Worm (Caenorhabditis elegans) whole organism, late embryonic: ENCODE data around the gene T08A9.13.
A peak's percentile ranks its signal among the peaks of the same experiment; 100 is the strongest.

Source experiments
- C08G9.2 ChIP-seq: sonication (generic microtip); optimal IDR thresholded peaks from 2 replicates; lab custom pipeline; 2016; ENCODE audit warnings: mild to moderate bottlenecking, missing genetic modification characterization, moderate library complexity, missing compliant biosample characterization
- K02D7.2 ChIP-seq: sonication (generic microtip); optimal IDR thresholded peaks from 2 replicates; lab custom pipeline; 2017; ENCODE audit warnings: mild to moderate bottlenecking, missing genetic modification characterization, missing compliant biosample characterization
- T23F11.4 ChIP-seq: fragments of 200-800 bp; sonication (Bioruptor generic); optimal IDR thresholded peaks from 2 replicates; lab custom pipeline; 2018; ENCODE audit warnings: mild to moderate bottlenecking, missing genetic modification characterization, missing compliant biosample characterization
- Y22D7AL.16 ChIP-seq: sonication (generic microtip); optimal IDR thresholded peaks from 2 replicates; lab custom pipeline; 2016; ENCODE audit warnings: missing genetic modification characterization, missing compliant biosample characterization
- ahr-1 ChIP-seq: sonication (generic microtip); optimal IDR thresholded peaks from 2 replicates; lab custom pipeline; 2016; ENCODE audit warnings: missing genetic modification characterization, missing compliant biosample characterization
- ama-1 ChIP-seq: fragments of 150-350 bp; optimal IDR thresholded peaks from 2 replicates; lab custom pipeline; 2014
- ceh-18 ChIP-seq: sonication (generic microtip); optimal IDR thresholded peaks from 2 replicates; lab custom pipeline; 2016; ENCODE audit warnings: missing genetic modification characterization, missing compliant biosample characterization
- ceh-31 ChIP-seq: sonication (generic microtip); optimal IDR thresholded peaks from 2 replicates; lab custom pipeline; 2016; ENCODE audit warnings: missing genetic modification characterization, missing compliant biosample characterization
- ceh-48 ChIP-seq: sonication (generic microtip); optimal IDR thresholded peaks from 2 replicates; lab custom pipeline; 2016; ENCODE audit warnings: missing genetic modification characterization, inconsistent platforms, missing compliant biosample characterization
- ceh-9 ChIP-seq: sonication (generic microtip); optimal IDR thresholded peaks from 2 replicates; lab custom pipeline; 2016; ENCODE audit warnings: mild to moderate bottlenecking, missing genetic modification characterization, inconsistent platforms, missing compliant biosample characterization
- che-1 ChIP-seq: sonication (generic microtip); optimal IDR thresholded peaks from 2 replicates; lab custom pipeline; 2016; ENCODE audit warnings: mild to moderate bottlenecking, missing genetic modification characterization, missing compliant biosample characterization
- elt-2 ChIP-seq: sonication (generic microtip); optimal IDR thresholded peaks from 2 replicates; lab custom pipeline; 2016; ENCODE audit warnings: missing genetic modification reagents, missing genetic modification characterization, missing compliant biosample characterization
- ets-4 ChIP-seq: sonication (generic microtip); optimal IDR thresholded peaks from 2 replicates; lab custom pipeline; 2016; ENCODE audit warnings: missing genetic modification characterization, missing compliant biosample characterization
- eyg-1 ChIP-seq: sonication (generic microtip); optimal IDR thresholded peaks from 2 replicates; lab custom pipeline; 2016; ENCODE audit warnings: missing genotype, missing genetic modification characterization, missing compliant biosample characterization
- fkh-10 ChIP-seq: fragments of 150-350 bp; optimal IDR thresholded peaks from 2 replicates; lab custom pipeline; 2014; ENCODE audit warnings: missing biosample characterization, missing genetic modification reagents, missing genetic modification characterization
- fkh-6 ChIP-seq: sonication (generic microtip); optimal IDR thresholded peaks from 2 replicates; lab custom pipeline; 2016; ENCODE audit warnings: missing genetic modification characterization, missing compliant biosample characterization
- lin-11 ChIP-seq: fragments of 200-800 bp; sonication (Bioruptor generic); optimal IDR thresholded peaks from 2 replicates; lab custom pipeline; 2018; ENCODE audit warnings: mild to moderate bottlenecking, missing genetic modification characterization, missing compliant biosample characterization
- madf-2 ChIP-seq: sonication (generic microtip); optimal IDR thresholded peaks from 2 replicates; lab custom pipeline; 2017; ENCODE audit warnings: missing genetic modification characterization, missing compliant biosample characterization
- nfya-1 ChIP-seq: sonication (generic microtip); optimal IDR thresholded peaks from 2 replicates; lab custom pipeline; 2017; ENCODE audit warnings: missing genetic modification characterization, mild to moderate bottlenecking, missing compliant biosample characterization, antibody characterized with exemption, moderate library complexity
- pag-3 ChIP-seq: sonication (generic microtip); optimal IDR thresholded peaks from 2 replicates; lab custom pipeline; 2016; ENCODE audit warnings: missing compliant biosample characterization, missing genetic modification characterization, borderline replicate concordance
- pat-9 ChIP-seq: fragments of 200-800 bp; sonication (Bioruptor generic); optimal IDR thresholded peaks from 2 replicates; lab custom pipeline; 2018; ENCODE audit warnings: mild to moderate bottlenecking, missing genetic modification characterization, moderate library complexity, missing compliant biosample characterization
- pax-1 ChIP-seq: fragments of 150-350 bp; optimal IDR thresholded peaks from 2 replicates; lab custom pipeline; 2014; ENCODE audit warnings: missing biosample characterization, missing genetic modification characterization
- ref-2 ChIP-seq: sonication (generic microtip); optimal IDR thresholded peaks from 2 replicates; lab custom pipeline; 2016; ENCODE audit warnings: missing genetic modification characterization, missing compliant biosample characterization
- sdc-2 ChIP-seq: sonication (generic microtip); optimal IDR thresholded peaks from 2 replicates; lab custom pipeline; 2016; ENCODE audit warnings: missing genotype, missing genetic modification characterization, missing compliant biosample characterization
- syd-9 ChIP-seq: sonication (generic microtip); optimal IDR thresholded peaks from 2 replicates; lab custom pipeline; 2016; ENCODE audit warnings: mild to moderate bottlenecking, missing genetic modification characterization, moderate library complexity, missing compliant biosample characterization
- tbx-2 ChIP-seq: sonication (generic microtip); optimal IDR thresholded peaks from 2 replicates; lab custom pipeline; 2016; ENCODE audit warnings: missing genetic modification characterization, missing compliant biosample characterization
- unc-42 ChIP-seq: sonication (generic microtip); optimal IDR thresholded peaks from 2 replicates; lab custom pipeline; 2016; ENCODE audit warnings: missing genotype, missing genetic modification characterization, missing compliant biosample characterization
- unc-55 ChIP-seq: sonication (generic microtip); optimal IDR thresholded peaks from 2 replicates; lab custom pipeline; 2017; ENCODE audit warnings: missing biosample characterization, missing genetic modification reagents, missing genetic modification characterization
- zip-5 ChIP-seq: sonication (generic microtip); optimal IDR thresholded peaks from 2 replicates; lab custom pipeline; 2016; ENCODE audit warnings: missing genetic modification characterization, missing compliant biosample characterization
- ztf-16 ChIP-seq: sonication (generic microtip); optimal IDR thresholded peaks from 2 replicates; lab custom pipeline; 2017; ENCODE audit warnings: missing genetic modification characterization, missing compliant biosample characterization

The T08A9.13 gene

DNA sequence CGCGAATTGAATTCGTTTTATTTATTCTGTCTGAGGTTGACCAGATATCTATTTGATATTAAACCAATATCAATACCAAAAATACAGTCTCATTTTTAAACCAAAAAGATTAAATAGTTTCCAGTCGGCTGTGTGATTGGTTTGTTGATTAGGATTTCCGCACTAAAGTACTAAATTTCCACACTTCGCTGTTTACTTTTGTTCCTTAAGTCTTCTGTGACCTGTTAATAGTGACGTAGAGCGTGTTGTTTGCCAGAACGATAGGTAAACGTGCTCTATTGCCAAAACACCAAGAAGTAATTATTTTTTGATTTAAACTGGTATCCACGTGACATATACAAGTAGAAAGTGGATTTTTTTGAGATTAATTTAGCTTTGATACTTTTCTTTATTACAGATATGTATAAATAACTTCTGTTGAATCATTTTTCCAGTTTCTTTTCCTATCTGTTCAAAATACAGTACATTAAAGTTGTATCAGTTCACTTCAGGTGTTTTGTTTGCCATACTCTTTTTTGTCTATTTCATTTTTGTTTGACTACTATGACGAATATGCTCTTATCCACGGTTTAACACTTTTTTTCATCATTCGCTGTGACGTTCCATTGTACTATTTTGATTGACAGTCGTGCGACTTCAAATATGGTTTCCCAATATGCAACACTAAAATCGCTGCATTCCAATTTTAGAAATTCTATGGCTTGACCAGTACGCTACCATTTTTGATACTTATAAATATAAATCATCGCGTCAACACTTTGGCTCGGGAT is 31.2 kb downstream of the T08A9.13 start:
- TF ChIP-seq ceh-9 (tag; lab: Kevin White, UChicago) (no peak), ceh-18 (tag; lab: Kevin White, UChicago) (no peak), ztf-16 (tag; lab: Kevin White, UChicago) (no peak)

DNA sequence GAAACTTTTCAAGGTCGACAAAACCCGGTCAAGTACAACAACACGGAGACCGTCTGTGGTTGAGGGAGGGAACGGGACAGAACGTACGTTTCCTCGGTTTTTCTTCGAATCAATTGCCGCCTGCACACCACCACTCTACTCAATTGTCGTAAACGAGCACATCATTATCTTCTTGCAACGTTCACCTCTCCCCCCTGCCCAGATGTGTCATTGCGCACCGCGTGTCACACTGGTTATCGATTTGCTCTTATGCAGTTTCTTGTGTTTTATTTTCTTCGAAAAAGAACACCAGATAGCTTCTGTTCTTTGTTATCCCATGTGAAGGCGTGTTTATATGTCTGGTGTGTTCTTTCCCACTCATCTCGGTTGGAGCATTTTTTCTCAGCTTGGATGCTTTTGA is 32.7 kb downstream of the T08A9.13 start:
- TF ChIP-seq sdc-2 (tag; lab: Kevin White, UChicago) (peak; percentile 91), ceh-9 (tag; lab: Kevin White, UChicago) (no peak), ceh-48 (peak; percentile 25), elt-2 (tag; lab: Kevin White, UChicago) (peak; percentile 17)

DNA sequence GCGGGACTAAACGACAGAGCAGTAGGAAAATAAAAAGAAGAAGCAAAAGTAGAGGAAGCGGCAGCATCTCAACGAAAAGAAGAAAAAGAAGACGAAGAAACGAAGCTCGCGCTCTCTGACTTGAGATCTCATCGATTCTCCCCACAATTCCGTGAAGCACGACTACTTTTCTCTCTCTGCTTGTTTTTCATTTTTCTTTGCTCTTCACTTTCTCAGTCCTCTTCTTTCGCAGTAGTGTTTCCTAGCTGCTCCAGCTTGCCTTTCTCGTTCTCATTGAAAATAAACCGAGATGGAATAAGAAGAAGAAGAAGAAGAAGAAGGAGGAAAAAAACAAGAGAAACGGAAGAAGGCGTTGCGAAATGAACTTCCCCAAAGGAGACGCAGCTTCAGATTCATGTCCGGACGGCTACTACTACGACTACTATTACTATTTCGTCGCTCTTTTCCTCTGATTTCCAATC is 37.5 kb downstream of the T08A9.13 start:
- TF ChIP-seq unc-42 = peak; percentile 70
- no peak for TF ChIP-seq T23F11.4 (GFP tag; lab: Kevin White, UChicago)
- TF ChIP-seq unc-55 (GFP tag; lab: Kevin White, UChicago) = peak; percentile 16
- TF ChIP-seq pat-9 (tag; lab: Kevin White, UChicago) = no peak
- TF ChIP-seq lin-11 (tag; lab: Kevin White, UChicago) = no peak
- TF ChIP-seq ceh-31 (tag; lab: Kevin White, UChicago) = peak; percentile 77
- peak; percentile 21 for TF ChIP-seq ceh-18 (tag; lab: Kevin White, UChicago)
- peak; percentile 53 for TF ChIP-seq tbx-2 (tag; lab: Kevin White, UChicago)
- TF ChIP-seq ceh-48 = peak; percentile 35
- TF ChIP-seq nfya-1 (tag; lab: Kevin White, UChicago) = peak; percentile 29

DNA sequence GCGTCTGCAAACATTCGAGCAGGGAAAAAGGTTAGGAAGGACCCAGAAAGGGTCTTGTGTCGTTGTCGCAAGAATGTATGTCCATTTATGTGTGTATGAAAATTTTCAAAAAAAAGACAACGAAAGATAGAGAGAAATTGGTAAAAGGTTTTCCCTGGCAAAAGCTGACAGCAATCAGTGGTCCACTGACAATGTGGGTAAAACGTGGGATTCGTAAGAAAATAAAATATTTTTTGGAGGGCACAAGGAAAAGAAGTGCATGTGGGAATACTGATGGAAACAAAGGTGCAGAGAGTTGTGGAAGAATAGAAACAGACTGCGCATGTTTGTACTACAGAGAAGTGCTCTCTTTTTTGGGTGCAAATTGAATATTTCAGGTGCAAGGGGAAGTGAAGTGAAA is 39.1 kb downstream of the T08A9.13 start:
- TF ChIP-seq C08G9.2 (tag; lab: Kevin White, UChicago) (no peak), eyg-1 (tag; lab: Kevin White, UChicago) (no peak), ref-2 (tag; lab: Kevin White, UChicago) (no peak), elt-2 (tag; lab: Kevin White, UChicago) (no peak), zip-5 (no peak), fkh-10 (no peak), pax-1 (tag; lab: Kevin White, UChicago) (no peak), pag-3 (tag; lab: Kevin White, UChicago) (no peak), madf-2 (tag; lab: Kevin White, UChicago) (no peak), syd-9 (tag; lab: Kevin White, UChicago) (no peak), fkh-6 (tag; lab: Kevin White, UChicago) (no peak), che-1 (no peak), ahr-1 (tag; lab: Kevin White, UChicago) (no peak), Y22D7AL.16 (tag; lab: Kevin White, UChicago) (no peak)

DNA sequence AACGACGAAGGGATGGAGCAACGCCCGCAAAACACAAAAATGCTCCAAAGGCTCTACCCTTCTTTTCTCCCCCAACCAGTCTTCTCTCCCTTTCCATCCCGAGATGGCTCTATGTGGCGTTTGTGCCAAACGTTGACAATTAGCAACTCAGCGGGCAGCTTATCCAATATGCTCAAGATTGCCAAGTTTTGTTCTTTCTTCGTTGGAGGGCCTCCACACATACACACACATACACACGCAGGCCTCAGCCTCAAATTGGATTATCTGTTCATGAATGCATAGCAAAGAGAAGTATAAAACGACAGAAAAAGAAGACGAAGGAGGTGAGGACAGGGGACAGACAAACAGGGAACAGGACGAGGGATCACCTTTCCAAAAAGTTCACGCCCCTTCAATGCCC is 40.9 kb downstream of the T08A9.13 start:
- TF ChIP-seq unc-42 (peak; percentile 94), ama-1 (lab: Kevin White, UChicago) (no peak)
- TF ChIP-seq, all 69 proteins: peak for 1

DNA sequence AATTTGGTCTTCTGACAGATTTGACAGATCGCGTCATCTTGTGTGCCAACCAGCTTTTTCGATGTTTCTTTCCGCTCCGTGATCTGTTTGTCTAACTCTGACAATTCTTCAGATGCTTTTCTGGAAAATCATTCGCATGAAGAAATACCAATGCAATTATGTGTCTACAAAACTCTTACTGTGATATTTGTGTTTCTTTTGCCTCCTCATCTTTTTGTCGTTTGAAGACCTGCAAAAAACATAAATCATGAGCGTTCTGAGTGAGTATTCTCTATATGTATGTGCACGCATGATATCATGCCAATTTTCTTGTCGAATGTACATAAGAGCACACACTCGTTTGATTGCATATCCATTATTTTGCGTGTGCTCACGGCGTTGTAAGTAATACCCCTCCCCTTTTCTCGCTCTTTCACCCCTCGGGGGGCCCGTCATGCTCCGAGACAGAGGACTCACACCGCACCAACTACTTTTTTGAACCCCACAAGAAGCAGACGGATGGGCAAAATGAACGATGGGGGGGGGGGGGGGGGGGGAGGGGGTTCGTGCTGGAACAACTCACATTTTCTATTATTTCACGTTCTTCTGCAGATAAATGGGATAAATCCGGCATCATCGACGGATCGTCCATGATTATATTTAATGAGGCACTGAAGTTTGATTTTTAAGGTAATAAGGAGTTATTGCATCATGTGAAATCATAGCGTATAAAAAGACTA is 42.4 kb downstream of the T08A9.13 start, which contains the start of gene unc-10:
TSS of gene unc-10 (minus strand) at position 652 of the 719 bp plus-strand sequence.
- TF ChIP-seq ref-2 (tag; lab: Kevin White, UChicago) = no peak
- no peak for TF ChIP-seq elt-2 (tag; lab: Kevin White, UChicago)
- TF ChIP-seq K02D7.2 = no peak
- TF ChIP-seq ets-4 (tag; lab: Kevin White, UChicago) = no peak
